Worm (Caenorhabditis elegans): Measurements from ENCODE around the gene F58H1.8.

ce11 chrV:11982309-11982708, 47.4 kb downstream of the F58H1.8 start, which contains the start of gene rpt-1:
- peak; percentile 19 for TF ChIP-seq hlh-11 (tag; optimal IDR thresholded peaks at IDR 0.05)
- no peak for TF ChIP-seq F10B5.3 (tag; optimal IDR thresholded peaks at IDR 0.05)
- no peak for TF ChIP-seq lim-7 (GFP tag; IDR thresholded peaks at IDR 0.05)
- peak; percentile 39 for TF ChIP-seq rbr-2 (tag; optimal IDR thresholded peaks at IDR 0.05)
- TF ChIP-seq nhr-28 (tag; optimal IDR thresholded peaks at IDR 0.05): peak; percentile 14
